Worm (Caenorhabditis elegans) whole organism, late embryonic: Measurements from ENCODE around the gene klp-19.

Experiments
- C08G9.2 ChIP-seq: sonication (generic microtip); optimal IDR thresholded peaks from 2 replicates; lab custom pipeline; 2016; ENCODE audit warnings: mild to moderate bottlenecking, missing genetic modification characterization, moderate library complexity, missing compliant biosample characterization
- K09A11.1 ChIP-seq: sonication (generic microtip); optimal IDR thresholded peaks from 2 replicates; lab custom pipeline; 2017; ENCODE audit warnings: antibody characterized with exemption, mild to moderate bottlenecking, missing genetic modification characterization, missing compliant biosample characterization; ENCODE audit not compliant: insufficient read depth
- Y22D7AL.16 ChIP-seq: sonication (generic microtip); optimal IDR thresholded peaks from 2 replicates; lab custom pipeline; 2016; ENCODE audit warnings: missing genetic modification characterization, missing compliant biosample characterization
- ahr-1 ChIP-seq: sonication (generic microtip); optimal IDR thresholded peaks from 2 replicates; lab custom pipeline; 2016; ENCODE audit warnings: missing genetic modification characterization, missing compliant biosample characterization
- ama-1 ChIP-seq: fragments of 150-350 bp; optimal IDR thresholded peaks from 2 replicates; lab custom pipeline; 2014
- ceh-14 ChIP-seq: sonication (generic microtip); optimal IDR thresholded peaks from 2 replicates; lab custom pipeline; 2016; ENCODE audit warnings: missing genotype, missing genetic modification characterization, missing compliant biosample characterization
- ceh-19 ChIP-seq: fragments of 200-800 bp; sonication (Bioruptor generic); optimal IDR thresholded peaks from 2 replicates; lab custom pipeline; 2018; ENCODE audit warnings: mild to moderate bottlenecking, missing genetic modification characterization, missing compliant biosample characterization
- ceh-2 ChIP-seq: sonication (generic microtip); optimal IDR thresholded peaks from 2 replicates; lab custom pipeline; 2016; ENCODE audit warnings: missing genotype, missing genetic modification characterization, missing compliant biosample characterization
- ceh-31 ChIP-seq: sonication (generic microtip); optimal IDR thresholded peaks from 2 replicates; lab custom pipeline; 2016; ENCODE audit warnings: missing genetic modification characterization, missing compliant biosample characterization
- ceh-45 ChIP-seq: fragments of 200-800 bp; sonication (Bioruptor generic); IDR thresholded peaks from 2 replicates; pipeline ENCODE4 v1.3.6; 2022; ENCODE audit warnings: missing genetic modification reagents, missing genetic modification characterization, missing compliant biosample characterization
- ceh-6 ChIP-seq: fragments of 200-800 bp; sonication (Bioruptor generic); optimal IDR thresholded peaks from 2 replicates; lab custom pipeline; 2018; ENCODE audit warnings: mild to moderate bottlenecking, missing genetic modification characterization, missing compliant biosample characterization
- ceh-9 ChIP-seq: sonication (generic microtip); optimal IDR thresholded peaks from 2 replicates; lab custom pipeline; 2016; ENCODE audit warnings: mild to moderate bottlenecking, missing genetic modification characterization, inconsistent platforms, missing compliant biosample characterization
- elt-2 ChIP-seq: sonication (generic microtip); optimal IDR thresholded peaks from 2 replicates; lab custom pipeline; 2016; ENCODE audit warnings: missing genetic modification reagents, missing genetic modification characterization, missing compliant biosample characterization
- elt-4 ChIP-seq: sonication (generic microtip); optimal IDR thresholded peaks from 2 replicates; lab custom pipeline; 2016; ENCODE audit warnings: missing genetic modification characterization, missing compliant biosample characterization
- ets-4 ChIP-seq: sonication (generic microtip); optimal IDR thresholded peaks from 2 replicates; lab custom pipeline; 2016; ENCODE audit warnings: missing genetic modification characterization, missing compliant biosample characterization
- fkh-10 ChIP-seq: fragments of 150-350 bp; optimal IDR thresholded peaks from 2 replicates; lab custom pipeline; 2014; ENCODE audit warnings: missing biosample characterization, missing genetic modification reagents, missing genetic modification characterization
- fkh-6 ChIP-seq: sonication (generic microtip); optimal IDR thresholded peaks from 2 replicates; lab custom pipeline; 2016; ENCODE audit warnings: missing genetic modification characterization, missing compliant biosample characterization
- hlh-6 ChIP-seq: sonication (generic microtip); optimal IDR thresholded peaks from 2 replicates; lab custom pipeline; 2016; ENCODE audit warnings: missing genotype, missing genetic modification characterization, missing compliant biosample characterization
- hlh-8 ChIP-seq: sonication (generic microtip); optimal IDR thresholded peaks from 2 replicates; lab custom pipeline; 2016; ENCODE audit warnings: missing genotype, missing genetic modification characterization, missing compliant biosample characterization
- lin-11 ChIP-seq: fragments of 200-800 bp; sonication (Bioruptor generic); optimal IDR thresholded peaks from 2 replicates; lab custom pipeline; 2018; ENCODE audit warnings: mild to moderate bottlenecking, missing genetic modification characterization, missing compliant biosample characterization
- madf-2 ChIP-seq: sonication (generic microtip); optimal IDR thresholded peaks from 2 replicates; lab custom pipeline; 2017; ENCODE audit warnings: missing genetic modification characterization, missing compliant biosample characterization
- mec-3 ChIP-seq: sonication (generic microtip); optimal IDR thresholded peaks from 2 replicates; lab custom pipeline; 2016; ENCODE audit warnings: borderline replicate concordance, missing genetic modification characterization, missing compliant biosample characterization
- nhr-11 ChIP-seq: fragments of 150-350 bp; optimal IDR thresholded peaks from 2 replicates; lab custom pipeline; 2014; ENCODE audit warnings: missing biosample characterization, missing genetic modification characterization
- pag-3 ChIP-seq: sonication (generic microtip); optimal IDR thresholded peaks from 2 replicates; lab custom pipeline; 2016; ENCODE audit warnings: missing compliant biosample characterization, missing genetic modification characterization, borderline replicate concordance
- pat-9 ChIP-seq: fragments of 200-800 bp; sonication (Bioruptor generic); optimal IDR thresholded peaks from 2 replicates; lab custom pipeline; 2018; ENCODE audit warnings: mild to moderate bottlenecking, missing genetic modification characterization, moderate library complexity, missing compliant biosample characterization
- pax-1 ChIP-seq: fragments of 150-350 bp; optimal IDR thresholded peaks from 2 replicates; lab custom pipeline; 2014; ENCODE audit warnings: missing biosample characterization, missing genetic modification characterization
- pqm-1 ChIP-seq: sonication (generic microtip); optimal IDR thresholded peaks from 2 replicates; lab custom pipeline; 2016; ENCODE audit warnings: missing genetic modification characterization, missing compliant biosample characterization
- ref-2 ChIP-seq: sonication (generic microtip); optimal IDR thresholded peaks from 2 replicates; lab custom pipeline; 2016; ENCODE audit warnings: missing genetic modification characterization, missing compliant biosample characterization
- rnt-1 ChIP-seq: sonication (generic microtip); optimal IDR thresholded peaks from 2 replicates; lab custom pipeline; 2016; ENCODE audit warnings: missing genetic modification characterization, missing compliant biosample characterization
- sdc-2 ChIP-seq: sonication (generic microtip); optimal IDR thresholded peaks from 2 replicates; lab custom pipeline; 2016; ENCODE audit warnings: missing genotype, missing genetic modification characterization, missing compliant biosample characterization
- sox-2 ChIP-seq: fragments of 200-800 bp; sonication (Bioruptor generic); IDR thresholded peaks from 2 replicates; pipeline ENCODE4 v1.3.6; 2022; ENCODE audit warnings: missing genetic modification reagents, missing genetic modification characterization, missing compliant biosample characterization
- tbx-7 ChIP-seq: sonication (generic microtip); optimal IDR thresholded peaks from 2 replicates; lab custom pipeline; 2016; ENCODE audit warnings: missing genotype, missing genetic modification characterization, missing compliant biosample characterization
- unc-42 ChIP-seq: sonication (generic microtip); optimal IDR thresholded peaks from 2 replicates; lab custom pipeline; 2016; ENCODE audit warnings: missing genotype, missing genetic modification characterization, missing compliant biosample characterization
- unc-55 ChIP-seq: sonication (generic microtip); optimal IDR thresholded peaks from 2 replicates; lab custom pipeline; 2017; ENCODE audit warnings: missing biosample characterization, missing genetic modification reagents, missing genetic modification characterization
- unc-86 ChIP-seq: sonication (generic microtip); optimal IDR thresholded peaks from 2 replicates; lab custom pipeline; 2016; ENCODE audit warnings: missing genetic modification characterization, missing compliant biosample characterization
- zip-5 ChIP-seq: sonication (generic microtip); optimal IDR thresholded peaks from 2 replicates; lab custom pipeline; 2016; ENCODE audit warnings: missing genetic modification characterization, missing compliant biosample characterization

klp-19 gene

ce11 chrIII:13268856-13269255 is 38.2 kb downstream of the klp-19 start, which contains the start of gene cpf-2 (continued):
- TF ChIP-seq ceh-9 (no peak), ceh-45 (GFP tag; lab: Robert Waterston, UW) (no peak), ceh-31 (peak; percentile 82), zip-5 (peak; percentile 46), lin-11 (tag; lab: Kevin White, UChicago) (peak; percentile 26), tbx-7 (tag; lab: Kevin White, UChicago) (peak; percentile 13), pqm-1 (no peak), unc-42 (tag; lab: Kevin White, UChicago) (peak; percentile 47), ceh-14 (tag; lab: Kevin White, UChicago) (peak; percentile 54), ahr-1 (tag; lab: Kevin White, UChicago) (peak; percentile 72), ceh-6 (GFP tag; lab: Kevin White, UChicago) (no peak), elt-2 (tag; lab: Kevin White, UChicago) (peak; percentile 77), mec-3 (tag; lab: Kevin White, UChicago) (no peak), fkh-10 (GFP tag; lab: Kevin White, UChicago) (no peak), ceh-19 (peak; percentile 57), madf-2 (tag; lab: Kevin White, UChicago) (peak; percentile 56), hlh-8 (tag; lab: Kevin White, UChicago) (peak; percentile 7), ceh-2 (peak; percentile 67), elt-4 (tag; lab: Kevin White, UChicago) (no peak), pat-9 (tag; lab: Kevin White, UChicago) (peak; percentile 12), ama-1 (lab: Kevin White, UChicago) (no peak)
- TF ChIP-seq, all 69 proteins: peak for 46

DNA sequence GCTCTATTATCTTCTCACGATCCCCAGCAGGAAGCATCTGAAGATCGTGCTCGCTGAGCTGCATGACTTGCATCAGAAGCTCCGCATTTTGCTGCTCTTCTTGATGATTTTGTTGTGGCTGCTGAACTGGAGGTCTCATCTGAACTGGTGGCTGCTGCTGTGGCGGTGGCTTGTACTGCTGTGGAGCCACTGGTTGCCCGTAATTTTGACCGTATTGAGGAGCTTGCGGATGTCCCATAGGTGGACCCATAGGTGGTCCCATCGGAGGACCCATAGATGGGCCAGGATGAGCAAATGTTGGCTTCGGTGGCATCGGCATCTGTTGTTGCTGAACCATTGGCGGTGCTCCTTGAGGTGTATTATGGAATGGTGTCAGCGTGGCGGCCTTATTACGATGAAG is 40.0 kb downstream of the klp-19 start:
- no peak for TF ChIP-seq Y22D7AL.16
- no peak for TF ChIP-seq pax-1
- no peak for TF ChIP-seq hlh-6
- TF ChIP-seq ref-2 (tag; lab: Kevin White, UChicago): no peak
- no peak for TF ChIP-seq K09A11.1 (tag; lab: Kevin White, UChicago)
- no peak for TF ChIP-seq nhr-11 (tag; lab: Kevin White, UChicago)
- no peak for TF ChIP-seq rnt-1
- TF ChIP-seq ama-1 (lab: Kevin White, UChicago): no peak
- no peak for TF ChIP-seq ceh-31
- no peak for TF ChIP-seq unc-55 (GFP tag; lab: Kevin White, UChicago)
- no peak for TF ChIP-seq unc-42 (tag; lab: Kevin White, UChicago)
- no peak for TF ChIP-seq C08G9.2
- TF ChIP-seq pag-3 (tag; lab: Kevin White, UChicago): no peak
- TF ChIP-seq ceh-14 (tag; lab: Kevin White, UChicago): no peak
- no peak for TF ChIP-seq ceh-9

DNA sequence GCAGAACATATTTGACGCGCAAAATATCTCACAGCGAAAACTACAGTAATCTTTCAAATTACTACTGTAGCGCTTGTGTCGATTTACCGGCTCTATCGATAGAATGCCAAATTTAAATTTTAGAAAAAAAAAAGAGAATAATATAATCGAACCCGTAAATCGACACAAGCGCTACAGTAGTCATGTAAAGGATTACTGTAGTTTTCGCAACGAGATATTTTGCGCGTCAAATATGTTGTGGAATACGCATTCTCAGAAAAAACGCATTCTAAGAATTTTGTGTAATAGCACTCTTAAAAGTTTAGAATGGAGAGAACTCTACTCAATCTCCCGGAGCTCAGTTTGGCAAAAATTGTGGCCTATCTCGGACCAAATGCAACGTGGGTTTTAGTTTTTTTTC is 41.5 kb downstream of the klp-19 start, which contains the start of gene F56A8.5:
F56A8.5 (plus strand) TSS at position 301 of the 400 bp plus-strand sequence.
- no peak for TF ChIP-seq ceh-31
- TF ChIP-seq ceh-45 (GFP tag; lab: Robert Waterston, UW): no peak
- TF ChIP-seq unc-86: no peak
- TF ChIP-seq pat-9 (tag; lab: Kevin White, UChicago): no peak
- TF ChIP-seq, all 69 proteins: peak for 0

DNA sequence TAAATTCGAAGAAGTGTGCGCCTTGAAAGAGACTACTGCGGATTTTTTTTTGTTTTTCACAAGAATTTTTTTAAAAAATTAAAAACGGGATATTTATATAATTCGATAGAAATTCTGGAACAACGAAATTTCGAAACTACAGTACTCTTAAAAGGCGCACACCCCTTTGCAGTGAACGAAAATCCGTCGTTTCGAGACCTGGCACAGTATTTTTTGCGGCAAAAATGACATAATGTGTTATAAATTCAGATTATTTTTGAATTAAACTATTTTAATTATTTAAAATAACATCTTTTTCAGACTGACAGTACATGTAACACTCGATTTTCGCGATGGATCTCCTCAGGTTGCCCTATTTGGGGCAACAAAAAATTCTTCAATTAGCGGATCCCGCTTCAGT is 44.1 kb downstream of the klp-19 start, which contains the start of gene F56A8.4:
F56A8.4 (plus strand) TSS at position 301 of the 400 bp plus-strand sequence.
- TF ChIP-seq ceh-19 (no peak), ref-2 (tag; lab: Kevin White, UChicago) (no peak), ets-4 (tag; lab: Kevin White, UChicago) (no peak), K09A11.1 (tag; lab: Kevin White, UChicago) (no peak), fkh-6 (tag; lab: Kevin White, UChicago) (no peak), sox-2 (GFP tag; lab: Robert Waterston, UW) (no peak), unc-55 (GFP tag; lab: Kevin White, UChicago) (no peak), sdc-2 (tag; lab: Kevin White, UChicago) (no peak)
